Fruit fly (Drosophila melanogaster) whole organism, embryonic: ENCODE measurements around the gene TyrRS.
A peak's percentile ranks its signal among the peaks of the same experiment; 100 is the strongest.

Experiments used
- ATbp ChIP-seq: fragments of 200-800 bp; sonication (Bioruptor generic); optimal IDR thresholded peaks from 2 replicates; lab custom pipeline; 2017; ENCODE audit warnings: missing biosample characterization, mild to moderate bottlenecking, missing genetic modification characterization, missing genetic modification reagents
- Abd-B ChIP-seq: fragments of 200-800 bp; sonication (Bioruptor generic); optimal IDR thresholded peaks from 2 replicates; lab custom pipeline; 2018; ENCODE audit warnings: missing biosample characterization, mild to moderate bottlenecking, missing genetic modification characterization, moderate library complexity
- Aef1 ChIP-seq: fragments of 200-800 bp; sonication (Bioruptor generic); IDR thresholded peaks from 3 replicates; pipeline ENCODE4 v1.3.6; 2022; ENCODE audit warnings: missing biosample characterization, missing genetic modification characterization
- Antp ChIP-seq: fragments of 200-800 bp; sonication (Bioruptor generic); optimal IDR thresholded peaks from 3 replicates; lab custom pipeline; 2016; ENCODE audit warnings: missing biosample characterization, missing genetic modification characterization
- CG10209 ChIP-seq: fragments of 200-800 bp; sonication (Bioruptor generic); optimal IDR thresholded peaks from 3 replicates; lab custom pipeline; 2017; ENCODE audit warnings: missing biosample characterization, mild to moderate bottlenecking, missing genetic modification characterization, missing genetic modification reagents
- CG10979 ChIP-seq: fragments of 200-800 bp; sonication (Bioruptor generic); optimal IDR thresholded peaks from 2 replicates; lab custom pipeline; 2018; ENCODE audit warnings: missing biosample characterization, mild to moderate bottlenecking, missing genetic modification characterization, moderate library complexity
- CG12219 ChIP-seq: fragments of 200-800 bp; sonication (Bioruptor generic); optimal IDR thresholded peaks from 3 replicates; lab custom pipeline; 2018; ENCODE audit warnings: missing biosample characterization, mild to moderate bottlenecking, missing genetic modification characterization
- CG13624 ChIP-seq: fragments of 200-800 bp; sonication (Bioruptor generic); optimal IDR thresholded peaks from 2 replicates; lab custom pipeline; 2016; ENCODE audit warnings: missing biosample characterization, missing genetic modification characterization
- CG13894 ChIP-seq: fragments of 200-800 bp; sonication (Bioruptor generic); optimal IDR thresholded peaks from 3 replicates; lab custom pipeline; 2018; ENCODE audit warnings: missing biosample characterization, mild to moderate bottlenecking, missing genetic modification characterization, moderate library complexity
- CG14050 ChIP-seq: fragments of 200-800 bp; sonication (Bioruptor generic); IDR thresholded peaks from 3 replicates; pipeline ENCODE4 v1.3.6; 2022; ENCODE audit warnings: missing biosample characterization, missing genetic modification characterization
- CG14667 ChIP-seq: fragments of 200-800 bp; sonication (Bioruptor generic); IDR thresholded peaks from 2 replicates; pipeline ENCODE4 v1.3.6; 2022; ENCODE audit warnings: missing biosample characterization, missing genetic modification characterization
- CG15073 ChIP-seq: fragments of 200-800 bp; sonication (Bioruptor generic); optimal IDR thresholded peaks from 2 replicates; lab custom pipeline; 2016; ENCODE audit warnings: missing biosample characterization, missing genetic modification characterization
- CG15269 ChIP-seq: fragments of 200-800 bp; sonication (Bioruptor generic); optimal IDR thresholded peaks from 2 replicates; lab custom pipeline; 2018; ENCODE audit warnings: missing biosample characterization, mild to moderate bottlenecking, missing genetic modification characterization, moderate library complexity
- CG15514 ChIP-seq: fragments of 200-800 bp; sonication (Bioruptor generic); optimal IDR thresholded peaks from 3 replicates; lab custom pipeline; 2017; ENCODE audit warnings: missing biosample characterization, missing genetic modification characterization, mild to moderate bottlenecking, moderate library complexity, missing genetic modification reagents
- CG15601 ChIP-seq: fragments of 200-800 bp; sonication (Bioruptor generic); optimal IDR thresholded peaks from 3 replicates; lab custom pipeline; 2019; ENCODE audit warnings: missing biosample characterization, mild to moderate bottlenecking, missing genetic modification characterization, moderate library complexity
- CG1602 ChIP-seq: fragments of 200-800 bp; sonication (Bioruptor generic); optimal IDR thresholded peaks from 3 replicates; lab custom pipeline; 2016; ENCODE audit warnings: missing biosample characterization, missing genetic modification characterization
- CG1832 ChIP-seq: fragments of 200-800 bp; sonication (Bioruptor generic); optimal IDR thresholded peaks from 2 replicates; lab custom pipeline; 2017; ENCODE audit warnings: missing biosample characterization, mild to moderate bottlenecking, missing genetic modification characterization, inconsistent platforms
- CG34376 ChIP-seq: fragments of 200-800 bp; sonication (Bioruptor generic); optimal IDR thresholded peaks from 2 replicates; lab custom pipeline; 2018; ENCODE audit warnings: missing biosample characterization, mild to moderate bottlenecking, missing genetic modification characterization
- CG34422 ChIP-seq: fragments of 200-800 bp; sonication (Bioruptor generic); IDR thresholded peaks from 3 replicates; pipeline ENCODE4 v1.3.6; 2022; ENCODE audit warnings: missing biosample characterization, missing genetic modification characterization
- CG4730 ChIP-seq: fragments of 200-800 bp; sonication (Bioruptor generic); IDR thresholded peaks from 2 replicates; pipeline ENCODE4 v1.3.6; 2022; ENCODE audit warnings: missing biosample characterization, missing genetic modification characterization
- CG7839 ChIP-seq: fragments of 200-800 bp; sonication (Bioruptor generic); optimal IDR thresholded peaks from 3 replicates; lab custom pipeline; 2018; ENCODE audit warnings: missing biosample characterization, mild to moderate bottlenecking, missing genetic modification characterization, moderate library complexity
- CG8944 ChIP-seq: fragments of 200-800 bp; sonication (Bioruptor generic); optimal IDR thresholded peaks from 3 replicates; lab custom pipeline; 2016; ENCODE audit warnings: missing biosample characterization, missing genetic modification characterization
- Dip2 ChIP-seq: fragments of 200-800 bp; sonication (Bioruptor generic); IDR thresholded peaks from 2 replicates; pipeline ENCODE4 v1.3.6; 2022; ENCODE audit warnings: missing biosample characterization, missing genetic modification characterization
- Max ChIP-seq: fragments of 200-800 bp; sonication (Bioruptor generic); optimal IDR thresholded peaks from 2 replicates; lab custom pipeline; 2016; ENCODE audit warnings: missing biosample characterization, mild to moderate bottlenecking, missing genetic modification characterization
- Med ChIP-seq: fragments of 200-800 bp; sonication (Bioruptor generic); peaks from one replicate; lab custom pipeline; 2016; ENCODE audit warnings: missing biosample characterization, missing genetic modification characterization, mild to moderate bottlenecking, inconsistent platforms, moderate library complexity
- NfI ChIP-seq: fragments of 200-800 bp; sonication (Bioruptor generic); optimal IDR thresholded peaks from 3 replicates; lab custom pipeline; 2018; ENCODE audit warnings: missing biosample characterization, mild to moderate bottlenecking, missing genetic modification characterization, moderate library complexity
- Opbp ChIP-seq: fragments of 200-800 bp; sonication (Bioruptor generic); IDR thresholded peaks from 3 replicates; pipeline ENCODE4 v1.3.6; 2022; ENCODE audit warnings: missing biosample characterization, missing genetic modification characterization; ENCODE audit not compliant: partially characterized antibody
- Pdp1 ChIP-seq, 2 experiments: fragments of 200-800 bp; sonication (Bioruptor generic); optimal IDR thresholded peaks; 3 replicates each; lab custom pipeline; 2016; ENCODE audit warnings: missing biosample characterization in 2 of 2, missing genetic modification characterization in 2 of 2, mild to moderate bottlenecking in 1 of 2, moderate library complexity in 1 of 2
- Rx ChIP-seq: fragments of 200-800 bp; sonication (Bioruptor generic); IDR thresholded peaks from 2 replicates; pipeline ENCODE4 v1.3.6; 2022; ENCODE audit warnings: missing biosample characterization, missing genetic modification characterization
- Sin3A ChIP-seq: fragments of >200 bp; optimal IDR thresholded peaks from 2 replicates; lab custom pipeline; 2018
- Sox102F ChIP-seq: fragments of 200-800 bp; sonication (Bioruptor generic); optimal IDR thresholded peaks from 2 replicates; lab custom pipeline; 2018; ENCODE audit warnings: missing biosample characterization, mild to moderate bottlenecking, missing genetic modification characterization, moderate library complexity
- Spps ChIP-seq: fragments of 200-800 bp; sonication (Bioruptor generic); optimal IDR thresholded peaks from 2 replicates; lab custom pipeline; 2018; ENCODE audit warnings: missing biosample characterization, mild to moderate bottlenecking, missing genetic modification characterization
- Sry-δ ChIP-seq: fragments of 200-800 bp; sonication (Bioruptor generic); optimal IDR thresholded peaks from 2 replicates; lab custom pipeline; 2016; ENCODE audit warnings: missing biosample characterization, missing genetic modification characterization
- amos ChIP-seq: fragments of 200-800 bp; sonication (Bioruptor generic); IDR thresholded peaks from 2 replicates; pipeline ENCODE4 v1.3.6; 2022; ENCODE audit warnings: missing biosample characterization, missing genetic modification characterization; ENCODE audit not compliant: partially characterized antibody
- bbx ChIP-seq: fragments of 200-800 bp; sonication (Bioruptor generic); IDR thresholded peaks from 2 replicates; pipeline ENCODE4 v1.3.6; 2022; ENCODE audit warnings: missing biosample characterization, missing genetic modification characterization; ENCODE audit not compliant: partially characterized antibody
- bcd ChIP-seq: fragments of 200-800 bp; sonication (Bioruptor generic); optimal IDR thresholded peaks from 2 replicates; lab custom pipeline; 2017; ENCODE audit warnings: missing biosample characterization, mild to moderate bottlenecking, missing genetic modification characterization
- ci ChIP-seq: fragments of 200-800 bp; sonication (Bioruptor generic); IDR thresholded peaks from 3 replicates; pipeline ENCODE4 v1.3.6; 2022; ENCODE audit warnings: missing biosample characterization, missing genetic modification characterization
- danr ChIP-seq: fragments of 200-800 bp; sonication (Bioruptor generic); IDR thresholded peaks from 2 replicates; pipeline ENCODE4 v1.3.6; 2022; ENCODE audit warnings: missing biosample characterization, missing genetic modification characterization
- gsb ChIP-seq: fragments of 200-800 bp; sonication (Bioruptor generic); IDR thresholded peaks from 2 replicates; pipeline ENCODE4 v1.3.6; 2022; ENCODE audit warnings: missing biosample characterization, missing genetic modification characterization
- hkb ChIP-seq, 2 experiments: fragments of 200-800 bp in 1 of 2; fragments of >200 bp in 1 of 2; sonication (Bioruptor generic) in 1 of 2; IDR thresholded peaks in 1 of 2; optimal IDR thresholded peaks in 1 of 2; 2 replicates each; pipeline versions ENCODE4 v1.3.6 to Lab custom; 2017 to 2022; ENCODE audit warnings: missing biosample characterization in 1 of 2, missing genetic modification characterization in 1 of 2
- hth ChIP-seq: fragments of >200 bp; optimal IDR thresholded peaks from 2 replicates; lab custom pipeline; 2017; ENCODE audit warnings: inconsistent platforms
- insv ChIP-seq, 2 experiments: fragments of 200-800 bp; sonication (Bioruptor generic); optimal IDR thresholded peaks; 3 replicates each; lab custom pipeline; 2016 to 2018; ENCODE audit warnings: missing biosample characterization in 2 of 2, missing genetic modification characterization in 2 of 2
- klu ChIP-seq: fragments of 200-800 bp; sonication (Bioruptor generic); IDR thresholded peaks from 2 replicates; pipeline ENCODE4 v1.3.6; 2022; ENCODE audit warnings: missing biosample characterization, missing genetic modification characterization
- odd ChIP-seq: fragments of 200-800 bp; sonication (Bioruptor generic); optimal IDR thresholded peaks from 2 replicates; lab custom pipeline; 2017; ENCODE audit warnings: missing biosample characterization, mild to moderate bottlenecking, missing genetic modification characterization
- otp ChIP-seq: fragments of 200-800 bp; sonication (Bioruptor generic); IDR thresholded peaks from 3 replicates; pipeline ENCODE4, ENCODE4 v1.3.6; 2022; ENCODE audit warnings: missing biosample characterization, missing genetic modification characterization
- tx ChIP-seq: fragments of 200-800 bp; sonication (Bioruptor generic); optimal IDR thresholded peaks from 2 replicates; lab custom pipeline; 2016; ENCODE audit warnings: missing biosample characterization, missing genetic modification characterization
- unpg ChIP-seq: fragments of 200-800 bp; sonication (Bioruptor generic); optimal IDR thresholded peaks from 3 replicates; lab custom pipeline; 2018; ENCODE audit warnings: missing biosample characterization, mild to moderate bottlenecking, missing genetic modification characterization, moderate library complexity
- zen2 ChIP-seq: fragments of 200-800 bp; sonication (Bioruptor generic); IDR thresholded peaks from 3 replicates; pipeline ENCODE4 v1.3.6; 2022; ENCODE audit warnings: missing biosample characterization, missing genetic modification characterization; ENCODE audit not compliant: partially characterized antibody

The TyrRS gene

DNA sequence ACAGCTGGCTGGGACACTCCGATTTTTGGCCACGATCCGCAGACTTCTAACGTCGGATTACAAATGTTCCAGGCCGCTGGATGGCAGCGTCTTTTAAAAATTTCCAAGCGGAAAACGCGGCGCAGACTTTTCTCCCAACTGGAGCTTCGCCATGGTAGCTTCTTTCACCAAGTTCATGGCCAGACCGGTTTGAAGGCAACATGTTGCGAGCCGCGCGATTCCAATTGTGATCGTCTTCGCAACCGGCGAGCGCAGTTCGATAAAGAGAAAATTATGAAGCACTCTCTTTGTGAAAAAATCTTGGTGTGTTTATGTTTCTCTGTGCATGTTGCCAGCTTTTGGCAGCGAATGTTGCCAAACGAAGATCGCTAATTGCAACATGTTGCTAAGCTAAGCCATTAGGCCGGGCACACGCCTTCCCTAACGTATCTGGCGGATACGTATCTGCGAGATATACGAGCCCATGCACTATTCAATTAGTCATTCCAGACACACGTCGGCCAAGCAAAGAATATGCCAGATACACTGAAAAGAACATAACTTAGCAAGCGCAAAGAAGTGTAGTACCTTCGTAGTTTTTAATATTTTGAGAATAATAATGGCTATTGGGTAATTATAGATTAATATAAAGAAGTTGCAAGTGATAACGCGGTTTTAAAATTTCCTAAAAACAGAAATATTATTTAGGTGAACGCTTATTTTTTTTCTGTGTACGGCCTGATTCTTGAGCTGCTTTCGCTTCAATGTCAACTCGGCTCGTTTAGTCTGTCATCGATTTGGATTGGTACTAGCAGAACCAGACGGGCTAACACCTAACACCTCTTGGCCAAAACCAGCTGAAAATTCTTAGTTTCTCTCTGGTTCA is 33.0 kb upstream of the TyrRS start, which contains the start of gene dsx-c73A (continued):
- TF ChIP-seq ATbp (no peak), odd (GFP tag; lab: Kevin White, UChicago) (no peak), CG15514 (GFP tag; lab: Kevin White, UChicago) (no peak), amos (GFP tag; lab: Robert Waterston, UW) (no peak), Aef1 (GFP tag; lab: Robert Waterston, UW) (no peak), CG13624 (GFP tag; lab: Kevin White, UChicago) (peak; percentile 35), bbx (GFP tag; lab: Robert Waterston, UW) (no peak; the same call in 1 of the 2 replicates), Opbp (GFP tag; lab: Robert Waterston, UW) (no peak), CG14050 (GFP tag; lab: Robert Waterston, UW) (no peak), danr (GFP tag; lab: Robert Waterston, UW) (no peak), Sin3A (lab: Kevin White, UChicago) (no peak), CG7839 (peak; percentile 45), CG14667 (GFP tag; lab: Robert Waterston, UW) (no peak), Med (GFP tag; lab: Kevin White, UChicago) (no peak), bcd (peak; percentile 5), CG1602 (GFP tag; lab: Kevin White, UChicago) (peak; percentile 32), CG4730 (GFP tag; lab: Robert Waterston, UW) (peak; percentile 29; the same call in 1 of the 2 replicates), Sox102F (GFP tag; lab: Kevin White, UChicago) (peak; percentile 56), insv (GFP tag; optimal IDR thresholded peaks at IDR 0.05; lab: Kevin White, UChicago) (no peak), ci (GFP tag; lab: Robert Waterston, UW) (peak; percentile 49; the same call in 2 of the 3 replicates), NfI (GFP tag; lab: Kevin White, UChicago) (no peak), Rx (GFP tag; lab: Robert Waterston, UW) (no peak), Dip2 (GFP tag; lab: Robert Waterston, UW) (no peak), hkb (optimal IDR thresholded peaks at IDR 0.05; lab: Kevin White, UChicago) (no peak), hkb (GFP tag; IDR thresholded peaks at IDR 0.05; lab: Robert Waterston, UW) (0 out of 2 replicates have a peak, but pooled peaks have one; percentile 17), CG10209 (GFP tag; lab: Kevin White, UChicago) (peak; percentile 18), hth (lab: Kevin White, UChicago) (no peak), CG15269 (tag; lab: Kevin White, UChicago) (peak; percentile 1), CG34422 (GFP tag; lab: Robert Waterston, UW) (no peak), otp (no peak), CG34376 (GFP tag; lab: Kevin White, UChicago) (no peak), klu (GFP tag; lab: Robert Waterston, UW) (no peak), CG15073 (no peak), tx (GFP tag; lab: Kevin White, UChicago) (no peak), Max (peak; percentile 5), CG10979 (peak; percentile 71), Abd-B (GFP tag; lab: Kevin White, UChicago) (peak; percentile 33), Spps (tag; lab: Kevin White, UChicago) (peak; percentile 10), Sry-δ (GFP tag; lab: Kevin White, UChicago) (no peak), CG15601 (tag; lab: Kevin White, UChicago) (peak; percentile 52), unpg (GFP tag; lab: Kevin White, UChicago) (peak; percentile 42), CG1832 (GFP tag; lab: Kevin White, UChicago) (no peak), CG13894 (tag; lab: Kevin White, UChicago) (no peak), Pdp1 (GFP tag; optimal IDR thresholded peaks at IDR 0.05; lab: Kevin White, UChicago) (peak in 1 of 2 experiments; percentile 23), zen2 (GFP tag; lab: Robert Waterston, UW) (peak; percentile 56; the same call in 1 of the 3 replicates), CG12219 (GFP tag; lab: Kevin White, UChicago) (no peak), gsb (GFP tag; lab: Robert Waterston, UW) (no peak), Antp (GFP tag; lab: Kevin White, UChicago) (no peak), CG8944 (GFP tag; lab: Kevin White, UChicago) (no peak)
